Fruit fly (Drosophila melanogaster): ENCODE results near the gene CG4572.

Gene CG4572

dm6 chr3R:19877427-19878076 is 13.4 kb upstream of the CG4572 start, which contains the start of the genes CG17186 and Arc42 (continued):
- TF ChIP-seq cato (GFP tag; optimal IDR thresholded peaks at IDR 0.05; ENCODE audit: borderline replicate concordance) (peak; percentile 3), CG11696 (GFP tag; IDR thresholded peaks at IDR 0.05) (no peak), Hey (tag; optimal IDR thresholded peaks at IDR 0.05) (no peak), CG2889 (GFP tag; IDR thresholded peaks at IDR 0.05) (no peak), CG12155 (GFP tag; optimal IDR thresholded peaks at IDR 0.05) (peak; percentile 6), Nf-YC (tag; optimal IDR thresholded peaks at IDR 0.05) (peak; percentile 19), Spps (tag; optimal IDR thresholded peaks at IDR 0.05) (peak; percentile 12), Dp (GFP tag; optimal IDR thresholded peaks at IDR 0.05) (peak; percentile 76), sd (tag; optimal IDR thresholded peaks at IDR 0.05) (peak; percentile 69), yki (optimal IDR thresholded peaks at IDR 0.05) (no peak), Six4 (GFP tag; optimal IDR thresholded peaks at IDR 0.05) (peak; percentile 3), CG18011 (GFP tag; optimal IDR thresholded peaks at IDR 0.05) (no peak), CG12219 (GFP tag; optimal IDR thresholded peaks at IDR 0.05) (no peak), nom (GFP tag; optimal IDR thresholded peaks at IDR 0.05) (peak; percentile 96), grau (tag; optimal IDR thresholded peaks at IDR 0.05) (peak; percentile 19), CG12744 (GFP tag; optimal IDR thresholded peaks at IDR 0.05) (peak; percentile 1), crol (GFP tag; IDR thresholded peaks at IDR 0.05) (no peak), tna (GFP tag; IDR thresholded peaks at IDR 0.05; ENCODE audit: partially characterized antibody) (no peak), bsh (GFP tag; optimal IDR thresholded peaks at IDR 0.05) (peak; percentile 3 to 67), ssp (GFP tag; IDR thresholded peaks at IDR 0.05) (no peak), CG10267 (tag; optimal IDR thresholded peaks at IDR 0.05) (peak; percentile 30), Hr51 (GFP tag; optimal IDR thresholded peaks at IDR 0.05) (peak in 1 of 2 experiments; percentile 1), stwl (tag; optimal IDR thresholded peaks at IDR 0.05) (peak; percentile 49), gsb-n (tag; optimal IDR thresholded peaks at IDR 0.05) (peak; percentile 29), ranshi (GFP tag; IDR thresholded peaks at IDR 0.05) (no peak), phol (tag; optimal IDR thresholded peaks at IDR 0.05) (peak; percentile 64), CG34224 (GFP tag; IDR thresholded peaks at IDR 0.05; ENCODE audit: partially characterized antibody) (no peak), CG8388 (GFP tag; optimal IDR thresholded peaks at IDR 0.05) (peak; percentile 19), PHDP (tag; optimal IDR thresholded peaks at IDR 0.05) (peak; percentile 6), Med (GFP tag) (peak; percentile 84), CG6254 (GFP tag; optimal IDR thresholded peaks at IDR 0.05) (peak; percentile 99), CG31441 (GFP tag; IDR thresholded peaks at IDR 0.05) (peak; percentile 46), E2f2 (GFP tag; IDR thresholded peaks at IDR 0.05) (peak; percentile 80; the same call in 1 of the 2 replicates), Gug (GFP tag; IDR thresholded peaks at IDR 0.05) (no peak), CG8765 (GFP tag; IDR thresholded peaks at IDR 0.05) (no peak), cad (GFP tag; optimal IDR thresholded peaks at IDR 0.05) (no peak), unc-4 (GFP tag; IDR thresholded peaks at IDR 0.05; ENCODE audit: partially characterized antibody) (no peak), Ssrp (tag; optimal IDR thresholded peaks at IDR 0.05) (no peak), CG14441 (GFP tag; IDR thresholded peaks at IDR 0.05) (no peak), inv (GFP tag; IDR thresholded peaks at IDR 0.05; ENCODE audit: partially characterized antibody) (no peak), scrt (GFP tag; optimal IDR thresholded peaks at IDR 0.05) (peak; percentile 98), CG18476 (GFP tag; optimal IDR thresholded peaks at IDR 0.05) (peak; percentile 1), CG13775 (GFP tag; optimal IDR thresholded peaks at IDR 0.05) (peak; percentile 19), Ptx1 (GFP tag; IDR thresholded peaks at IDR 0.05) (peak; percentile 21; the same call in 1 of the 2 replicates), CG13123 (GFP tag; optimal IDR thresholded peaks at IDR 0.05) (peak; percentile 11), bab2 (GFP tag; optimal IDR thresholded peaks at IDR 0.05) (peak; percentile 15), Lhr (GFP tag; optimal IDR thresholded peaks at IDR 0.05) (peak; percentile 41), CG10462 (GFP tag; optimal IDR thresholded peaks at IDR 0.05) (peak; percentile 1), gfzf (GFP tag; optimal IDR thresholded peaks at IDR 0.05) (peak; percentile 88)
